Fruit fly (Drosophila melanogaster) whole organism, embryonic: Measurements from ENCODE around the gene CG6055.

Source experiments
- Adf1 ChIP-seq: fragments of 200-800 bp; sonication (Bioruptor generic); IDR thresholded peaks from 2 replicates; pipeline ENCODE4 v1.3.6; 2022; ENCODE audit warnings: missing biosample characterization, missing genetic modification characterization
- Atf3 ChIP-seq: fragments of 200-800 bp; sonication (Bioruptor generic); optimal IDR thresholded peaks from 3 replicates; lab custom pipeline; 2016; ENCODE audit warnings: missing biosample characterization, missing genetic modification characterization
- Blimp-1 ChIP-seq: fragments of 200-800 bp; sonication (Bioruptor generic); optimal IDR thresholded peaks from 3 replicates; lab custom pipeline; 2018; ENCODE audit warnings: missing biosample characterization, missing genetic modification characterization, mild to moderate bottlenecking, moderate library complexity, missing genetic modification reagents
- BtbVII ChIP-seq: fragments of 200-800 bp; sonication (Bioruptor generic); optimal IDR thresholded peaks from 3 replicates; lab custom pipeline; 2017; ENCODE audit warnings: missing biosample characterization, mild to moderate bottlenecking, missing genetic modification characterization
- Bteb2 ChIP-seq: fragments of 200-800 bp; sonication (Bioruptor generic); optimal IDR thresholded peaks from 2 replicates; lab custom pipeline; 2016; ENCODE audit warnings: missing biosample characterization, missing genetic modification characterization
- CG11696 ChIP-seq: fragments of 200-800 bp; sonication (Bioruptor generic); IDR thresholded peaks from 2 replicates; pipeline ENCODE4 v1.3.6; 2022; ENCODE audit warnings: missing biosample characterization, missing genetic modification characterization
- CG15696 ChIP-seq: fragments of 200-800 bp; sonication (Bioruptor generic); optimal IDR thresholded peaks from 2 replicates; lab custom pipeline; 2019; ENCODE audit warnings: missing biosample characterization, mild to moderate bottlenecking, missing genetic modification characterization, moderate library complexity
- CG1603 ChIP-seq: fragments of 200-800 bp; sonication (Bioruptor generic); optimal IDR thresholded peaks from 2 replicates; lab custom pipeline; 2019; ENCODE audit warnings: missing biosample characterization, mild to moderate bottlenecking, missing genetic modification characterization, moderate library complexity
- CG17829 ChIP-seq: fragments of 200-800 bp; optimal IDR thresholded peaks from 2 replicates; lab custom pipeline; 2019; ENCODE audit warnings: missing biosample characterization, mild to moderate bottlenecking, missing genetic modification characterization, moderate library complexity
- CG18599 ChIP-seq: fragments of 200-800 bp; sonication (Bioruptor generic); optimal IDR thresholded peaks from 3 replicates; lab custom pipeline; 2017; ENCODE audit warnings: missing biosample characterization, missing genetic modification characterization, mild to moderate bottlenecking, moderate library complexity, missing genetic modification reagents
- CG18619 ChIP-seq: fragments of 200-800 bp; sonication (Bioruptor generic); optimal IDR thresholded peaks from 3 replicates; lab custom pipeline; 2017; ENCODE audit warnings: missing biosample characterization, mild to moderate bottlenecking, missing genetic modification characterization
- CG2116 ChIP-seq: fragments of 200-800 bp; sonication (Bioruptor generic); optimal IDR thresholded peaks from 3 replicates; lab custom pipeline; 2018; ENCODE audit warnings: missing biosample characterization, mild to moderate bottlenecking, missing genetic modification characterization
- CG2202 ChIP-seq: fragments of 200-800 bp; sonication (Bioruptor generic); optimal IDR thresholded peaks from 2 replicates; lab custom pipeline; 2018; ENCODE audit warnings: missing biosample characterization, mild to moderate bottlenecking, missing genetic modification characterization
- CG3407 ChIP-seq: fragments of 200-800 bp; sonication (Bioruptor generic); optimal IDR thresholded peaks from 2 replicates; lab custom pipeline; 2018; ENCODE audit warnings: missing biosample characterization, mild to moderate bottlenecking, missing genetic modification characterization
- CG3995 ChIP-seq: fragments of 200-800 bp; sonication (Bioruptor generic); optimal IDR thresholded peaks from 3 replicates; lab custom pipeline; 2016; ENCODE audit warnings: missing biosample characterization, missing genetic modification characterization
- CG4404 ChIP-seq: fragments of 200-800 bp; sonication (Bioruptor generic); IDR thresholded peaks from 2 replicates; pipeline ENCODE4 v1.3.6; 2022; ENCODE audit warnings: missing biosample characterization, missing genetic modification characterization
- CG6813 ChIP-seq: fragments of 200-800 bp; sonication (Bioruptor generic); optimal IDR thresholded peaks from 2 replicates; lab custom pipeline; 2017; ENCODE audit warnings: missing biosample characterization, missing genetic modification characterization, mild to moderate bottlenecking, moderate library complexity, missing genetic modification reagents
- CG9727 ChIP-seq: fragments of 200-800 bp; sonication (Bioruptor generic); optimal IDR thresholded peaks from 3 replicates; lab custom pipeline; 2017; ENCODE audit warnings: missing biosample characterization, mild to moderate bottlenecking, missing genetic modification characterization
- D ChIP-seq, 2 experiments: fragments of 200-800 bp in 1 of 2; fragments of >200 bp in 1 of 2; sonication (Bioruptor generic) in 1 of 2; optimal IDR thresholded peaks; 2 replicates in 1 of 2; 3 replicates in 1 of 2; lab custom pipeline; 2017; ENCODE audit warnings: mild to moderate bottlenecking in 1 of 2, missing biosample characterization in 1 of 2, missing genetic modification characterization in 1 of 2, missing genetic modification reagents in 1 of 2
- Drgx ChIP-seq: fragments of 200-800 bp; sonication (Bioruptor generic); IDR thresholded peaks from 2 replicates; pipeline ENCODE4 v1.3.6; 2022; ENCODE audit warnings: missing biosample characterization, missing genetic modification characterization
- Med ChIP-seq: fragments of 200-800 bp; sonication (Bioruptor generic); peaks from one replicate; lab custom pipeline; 2016; ENCODE audit warnings: missing biosample characterization, missing genetic modification characterization, mild to moderate bottlenecking, inconsistent platforms, moderate library complexity
- Nf-YB ChIP-seq: fragments of 200-800 bp; sonication (Bioruptor generic); optimal IDR thresholded peaks from 3 replicates; lab custom pipeline; 2019; ENCODE audit warnings: missing biosample characterization, mild to moderate bottlenecking, missing genetic modification characterization, moderate library complexity
- NfI ChIP-seq: fragments of 200-800 bp; sonication (Bioruptor generic); optimal IDR thresholded peaks from 3 replicates; lab custom pipeline; 2018; ENCODE audit warnings: missing biosample characterization, mild to moderate bottlenecking, missing genetic modification characterization, moderate library complexity
- Ravus ChIP-seq: fragments of 200-800 bp; sonication (Bioruptor generic); IDR thresholded peaks from 2 replicates; pipeline ENCODE4 v1.3.6; 2022; ENCODE audit warnings: missing biosample characterization, missing genetic modification characterization
- Spps ChIP-seq: fragments of 200-800 bp; sonication (Bioruptor generic); optimal IDR thresholded peaks from 2 replicates; lab custom pipeline; 2018; ENCODE audit warnings: missing biosample characterization, mild to moderate bottlenecking, missing genetic modification characterization
- Sry-β ChIP-seq: fragments of 200-800 bp; sonication (Bioruptor generic); optimal IDR thresholded peaks from 2 replicates; lab custom pipeline; 2018; ENCODE audit warnings: missing biosample characterization, mild to moderate bottlenecking, missing genetic modification characterization, moderate library complexity
- Usf ChIP-seq: fragments of 200-800 bp; sonication (Bioruptor generic); optimal IDR thresholded peaks from 2 replicates; lab custom pipeline; 2017; ENCODE audit warnings: missing genotype, missing biosample characterization, missing genetic modification characterization
- bsh ChIP-seq, 2 experiments: fragments of 200-800 bp; sonication (Bioruptor generic); optimal IDR thresholded peaks; 2 replicates each; lab custom pipeline; 2017 to 2018; ENCODE audit warnings: mild to moderate bottlenecking in 2 of 2, missing biosample characterization in 2 of 2, missing genetic modification characterization in 2 of 2, moderate library complexity in 1 of 2
- ci ChIP-seq: fragments of 200-800 bp; sonication (Bioruptor generic); IDR thresholded peaks from 3 replicates; pipeline ENCODE4 v1.3.6; 2022; ENCODE audit warnings: missing biosample characterization, missing genetic modification characterization
- crol ChIP-seq: fragments of 200-800 bp; sonication (Bioruptor generic); IDR thresholded peaks from 2 replicates; pipeline ENCODE4 v1.3.6; 2022; ENCODE audit warnings: missing biosample characterization, missing genetic modification characterization
- da ChIP-seq: fragments of 200-800 bp; sonication (Bioruptor generic); optimal IDR thresholded peaks from 2 replicates; lab custom pipeline; 2016; ENCODE audit warnings: missing biosample characterization, missing genetic modification characterization
- dmrt11E ChIP-seq: fragments of 200-800 bp; sonication (Bioruptor generic); optimal IDR thresholded peaks from 3 replicates; lab custom pipeline; 2018; ENCODE audit warnings: missing biosample characterization, mild to moderate bottlenecking, missing genetic modification characterization, moderate library complexity
- eve ChIP-seq, 2 experiments: fragments of >200 bp; optimal IDR thresholded peaks; 2 replicates each; lab custom pipeline; 2017; ENCODE audit warnings: missing biosample characterization in 2 of 2, missing genetic modification characterization in 2 of 2
- exex ChIP-seq: fragments of 200-800 bp; sonication (Bioruptor generic); optimal IDR thresholded peaks from 4 replicates; lab custom pipeline; 2018; ENCODE audit warnings: missing biosample characterization, mild to moderate bottlenecking, missing genetic modification characterization, moderate library complexity
- fd3F ChIP-seq: fragments of 200-800 bp; sonication (Bioruptor generic); optimal IDR thresholded peaks from 2 replicates; lab custom pipeline; 2018; ENCODE audit warnings: missing biosample characterization, mild to moderate bottlenecking, missing genetic modification characterization, moderate library complexity
- fd64A ChIP-seq: fragments of 200-800 bp; sonication (Bioruptor generic); optimal IDR thresholded peaks from 3 replicates; lab custom pipeline; 2018; ENCODE audit warnings: missing biosample characterization, mild to moderate bottlenecking, missing genetic modification characterization
- gro ChIP-seq: fragments of 200-800 bp; sonication (Bioruptor generic); optimal IDR thresholded peaks from 2 replicates; lab custom pipeline; 2016; ENCODE audit warnings: missing biosample characterization, missing genetic modification characterization
- hkb ChIP-seq, 2 experiments: fragments of 200-800 bp in 1 of 2; fragments of >200 bp in 1 of 2; sonication (Bioruptor generic) in 1 of 2; IDR thresholded peaks in 1 of 2; optimal IDR thresholded peaks in 1 of 2; 2 replicates each; pipeline versions ENCODE4 v1.3.6 to Lab custom; 2017 to 2022; ENCODE audit warnings: missing biosample characterization in 1 of 2, missing genetic modification characterization in 1 of 2
- kni ChIP-seq: fragments of 200-800 bp; sonication (Bioruptor generic); optimal IDR thresholded peaks from 3 replicates; lab custom pipeline; 2017; ENCODE audit warnings: mild to moderate bottlenecking, missing biosample characterization, missing genetic modification reagents, missing genetic modification characterization
- mirr ChIP-seq: fragments of 200-800 bp; sonication (Bioruptor generic); optimal IDR thresholded peaks from 3 replicates; lab custom pipeline; 2018; ENCODE audit warnings: missing biosample characterization, mild to moderate bottlenecking, missing genetic modification characterization
- nerfin-2 ChIP-seq: fragments of 200-800 bp; sonication (Bioruptor generic); IDR thresholded peaks from 2 replicates; pipeline ENCODE4 v1.3.6; 2022; ENCODE audit warnings: missing biosample characterization, missing genetic modification characterization; ENCODE audit not compliant: partially characterized antibody
- onecut ChIP-seq: fragments of 200-800 bp; sonication (Bioruptor generic); IDR thresholded peaks from 2 replicates; pipeline ENCODE4 v1.3.6; 2022; ENCODE audit warnings: missing biosample characterization, missing genetic modification characterization
- pros ChIP-seq: fragments of 200-800 bp; sonication (Bioruptor generic); optimal IDR thresholded peaks from 3 replicates; lab custom pipeline; 2019; ENCODE audit warnings: missing biosample characterization, mild to moderate bottlenecking, missing genetic modification characterization, moderate library complexity
- salm ChIP-seq: fragments of 200-800 bp; sonication (Bioruptor generic); optimal IDR thresholded peaks from 2 replicates; lab custom pipeline; 2018; ENCODE audit warnings: missing biosample characterization, mild to moderate bottlenecking, missing genetic modification characterization
- sd ChIP-seq: fragments of 200-800 bp; sonication (Bioruptor generic); optimal IDR thresholded peaks from 3 replicates; lab custom pipeline; 2018; ENCODE audit warnings: missing biosample characterization, mild to moderate bottlenecking, missing genetic modification characterization, moderate library complexity
- so ChIP-seq: fragments of 200-800 bp; sonication (Bioruptor generic); IDR thresholded peaks from 3 replicates; pipeline ENCODE4 v1.3.6; 2022; ENCODE audit warnings: missing biosample characterization, missing genetic modification characterization
- sob ChIP-seq: fragments of 200-800 bp; sonication (Bioruptor generic); IDR thresholded peaks from 2 replicates; pipeline ENCODE4 v1.3.6; 2022; ENCODE audit warnings: missing biosample characterization, missing genetic modification characterization
- tna ChIP-seq: fragments of 200-800 bp; sonication (Bioruptor generic); IDR thresholded peaks from 2 replicates; pipeline ENCODE4 v1.3.6; 2022; ENCODE audit warnings: missing biosample characterization, missing genetic modification characterization; ENCODE audit not compliant: partially characterized antibody
- tup ChIP-seq: fragments of 200-800 bp; sonication (Bioruptor generic); optimal IDR thresholded peaks from 2 replicates; lab custom pipeline; 2016; ENCODE audit warnings: missing biosample characterization, mild to moderate bottlenecking, missing genetic modification characterization, moderate library complexity

Gene CG6055

dm6 chr2L:7518896-7519295 is 52.6 kb downstream of the CG6055 start (continued):
- TF ChIP-seq CG18619 (GFP tag; lab: Kevin White, UChicago) (peak; percentile 24), CG9727 (GFP tag; lab: Kevin White, UChicago) (peak; percentile 43), kni (GFP tag; lab: Kevin White, UChicago) (no peak), Blimp-1 (GFP tag; lab: Kevin White, UChicago) (peak; percentile 49), CG1603 (tag; lab: Kevin White, UChicago) (peak; percentile 37), CG2116 (GFP tag; lab: Kevin White, UChicago) (peak; percentile 16), D (optimal IDR thresholded peaks at IDR 0.05; lab: Kevin White, UChicago) (no peak), D (GFP tag; optimal IDR thresholded peaks at IDR 0.05; lab: Kevin White, UChicago) (peak; percentile 45), bsh (GFP tag; optimal IDR thresholded peaks at IDR 0.05; lab: Kevin White, UChicago) (peak in 1 of 2 experiments; percentile 59), Spps (tag; lab: Kevin White, UChicago) (peak; percentile 1), hkb (optimal IDR thresholded peaks at IDR 0.05; lab: Kevin White, UChicago) (no peak), hkb (GFP tag; IDR thresholded peaks at IDR 0.05; lab: Robert Waterston, UW) (0 out of 2 replicates have a peak, but pooled peaks have one; percentile 8), CG6813 (GFP tag; lab: Kevin White, UChicago) (peak; percentile 65), tna (GFP tag; lab: Robert Waterston, UW) (no peak), Drgx (GFP tag; lab: Robert Waterston, UW) (no peak), Adf1 (GFP tag; lab: Robert Waterston, UW) (no peak), mirr (GFP tag; lab: Kevin White, UChicago) (peak; percentile 72), onecut (GFP tag; lab: Robert Waterston, UW) (peak; percentile 57), BtbVII (GFP tag; lab: Kevin White, UChicago) (peak; percentile 54), Ravus (no peak), tup (no peak), gro (peak; percentile 28), NfI (GFP tag; lab: Kevin White, UChicago) (no peak), Usf (no peak), crol (GFP tag; lab: Robert Waterston, UW) (no peak), CG2202 (tag; lab: Kevin White, UChicago) (peak; percentile 70), CG4404 (GFP tag; lab: Robert Waterston, UW) (no peak), Atf3 (GFP tag; lab: Kevin White, UChicago) (peak; percentile 21), ci (GFP tag; lab: Robert Waterston, UW) (peak; percentile 61; the same call in 1 of the 3 replicates), Nf-YB (GFP tag; lab: Kevin White, UChicago) (peak; percentile 31), CG15696 (tag; lab: Kevin White, UChicago) (peak; percentile 59), CG3407 (peak; percentile 54), nerfin-2 (GFP tag; lab: Robert Waterston, UW) (no peak), CG11696 (no peak), fd64A (GFP tag; lab: Kevin White, UChicago) (peak; percentile 66), pros (no peak), eve (GFP tag; optimal IDR thresholded peaks at IDR 0.05; lab: Kevin White, UChicago) (peak in 1 of 2 experiments; percentile 55), fd3F (GFP tag; lab: Kevin White, UChicago) (peak; percentile 51), CG3995 (no peak), exex (tag; lab: Kevin White, UChicago) (peak; percentile 30), sob (GFP tag; lab: Robert Waterston, UW) (0 out of 2 replicates have a peak, but pooled peaks have one; percentile 40), CG18599 (peak; percentile 33), dmrt11E (tag; lab: Kevin White, UChicago) (peak; percentile 58), da (GFP tag; lab: Kevin White, UChicago) (no peak), salm (tag; lab: Kevin White, UChicago) (peak; percentile 45), Med (GFP tag; lab: Kevin White, UChicago) (peak; percentile 30), Sry-β (no peak), Bteb2 (GFP tag; lab: Kevin White, UChicago) (no peak), so (GFP tag; lab: Robert Waterston, UW) (0 out of 3 replicates have a peak, but pooled peaks have one; percentile 64), CG17829 (tag; lab: Kevin White, UChicago) (no peak), sd (tag; lab: Kevin White, UChicago) (peak; percentile 7)
